Worm (Caenorhabditis elegans) whole organism, L1 larva: ENCODE results near the gene ZK688.12.

Source experiments
- C04F5.9 ChIP-seq: sonication (generic microtip); optimal IDR thresholded peaks from 2 replicates; lab custom pipeline; 2016; ENCODE audit warnings: missing genetic modification characterization, missing compliant biosample characterization
- C34B4.2 ChIP-seq: sonication (generic microtip); optimal IDR thresholded peaks from 2 replicates; lab custom pipeline; 2017; ENCODE audit warnings: mild to moderate bottlenecking, missing genetic modification characterization, missing compliant biosample characterization
- F16B12.6 ChIP-seq: fragments of 150-350 bp; optimal IDR thresholded peaks from 2 replicates; lab custom pipeline; 2014; ENCODE audit warnings: missing biosample characterization, missing genetic modification characterization
- Y116A8C.19 ChIP-seq: sonication (generic microtip); optimal IDR thresholded peaks from 2 replicates; lab custom pipeline; 2016; ENCODE audit warnings: missing compliant biosample characterization, missing genetic modification characterization, borderline replicate concordance
- blmp-1 ChIP-seq: fragments of 150-350 bp; optimal IDR thresholded peaks from 2 replicates; lab custom pipeline; 2014; ENCODE audit warnings: missing biosample characterization, missing genetic modification characterization
- ceh-8 ChIP-seq: fragments of 200-800 bp; sonication (Bioruptor generic); optimal IDR thresholded peaks from 2 replicates; lab custom pipeline; 2018; ENCODE audit warnings: mild to moderate bottlenecking, missing genetic modification characterization, moderate library complexity, missing compliant biosample characterization
- ceh-82 ChIP-seq, 3 experiments: fragments of 150-350 bp in 1 of 3; sonication (generic microtip) in 2 of 3; optimal IDR thresholded peaks; 2 replicates each; lab custom pipeline; 2014 to 2017; ENCODE audit warnings: missing biosample characterization in 3 of 3, missing genetic modification characterization in 3 of 3
- ceh-88 ChIP-seq: fragments of 200-800 bp; sonication (Bioruptor generic); IDR thresholded peaks from 2 replicates; pipeline ENCODE4 v1.3.6; 2022; ENCODE audit warnings: missing genetic modification characterization, missing compliant biosample characterization
- ceh-90 ChIP-seq: sonication (generic microtip); optimal IDR thresholded peaks from 2 replicates; lab custom pipeline; 2016; ENCODE audit warnings: missing genetic modification characterization, missing compliant biosample characterization
- ces-1 ChIP-seq: fragments of 150-350 bp; optimal IDR thresholded peaks from 2 replicates; lab custom pipeline; 2014; ENCODE audit warnings: missing biosample characterization, missing genetic modification reagents, missing genetic modification characterization
- dpl-1 ChIP-seq, 3 experiments: fragments of 150-350 bp in 2 of 3; sonication (generic microtip) in 1 of 3; optimal IDR thresholded peaks; 2 replicates each; lab custom pipeline; 2014 to 2017; ENCODE audit warnings: missing biosample characterization in 3 of 3, missing genetic modification characterization in 3 of 3, missing genetic modification reagents in 3 of 3
- dsc-1 ChIP-seq: sonication (generic microtip); optimal IDR thresholded peaks from 2 replicates; lab custom pipeline; 2016; ENCODE audit warnings: mild to moderate bottlenecking, missing genetic modification characterization, missing compliant biosample characterization
- efl-1 ChIP-seq, 4 experiments: fragments of 150-350 bp; optimal IDR thresholded peaks in 3 of 4; peaks in 1 of 4; 1 replicate in 1 of 4; 2 replicates in 3 of 4; lab custom pipeline; 2014; ENCODE audit warnings: missing biosample characterization in 2 of 4, missing genetic modification characterization in 2 of 4, missing genetic modification reagents in 2 of 4
- efl-3 ChIP-seq: fragments of 200-800 bp; sonication (Bioruptor generic); optimal IDR thresholded peaks from 2 replicates; lab custom pipeline; 2018; ENCODE audit warnings: mild to moderate bottlenecking, missing genetic modification characterization, missing compliant biosample characterization
- elt-3 ChIP-seq, 6 experiments: fragments of 150-350 bp in 1 of 6; sonication (generic microtip); optimal IDR thresholded peaks; 2 replicates each; lab custom pipeline; 2017 to 2018; ENCODE audit warnings: missing biosample characterization in 6 of 6, missing genetic modification characterization in 6 of 6, inconsistent platforms in 1 of 6
- fkh-8 ChIP-seq: sonication (generic microtip); optimal IDR thresholded peaks from 2 replicates; lab custom pipeline; 2016; ENCODE audit warnings: mild to moderate bottlenecking, missing genetic modification characterization, missing compliant biosample characterization
- hlh-17 ChIP-seq: fragments of 200-800 bp; sonication (Bioruptor generic); optimal IDR thresholded peaks from 2 replicates; lab custom pipeline; 2018; ENCODE audit warnings: missing genetic modification characterization, mild to moderate bottlenecking, missing compliant biosample characterization, moderate library complexity, borderline replicate concordance
- hpl-2 ChIP-seq: fragments of 150-350 bp; optimal IDR thresholded peaks from 2 replicates; lab custom pipeline; 2014; ENCODE audit warnings: missing biosample characterization, missing genetic modification reagents, missing genetic modification characterization
- irx-1 ChIP-seq: sonication (generic microtip); optimal IDR thresholded peaks from 2 replicates; lab custom pipeline; 2016; ENCODE audit warnings: missing genetic modification characterization, missing compliant biosample characterization
- jun-1 ChIP-seq: fragments of 150-350 bp; optimal IDR thresholded peaks from 2 replicates; lab custom pipeline; 2014; ENCODE audit warnings: missing biosample characterization, missing genetic modification reagents, missing genetic modification characterization
- lin-13 ChIP-seq: fragments of 150-350 bp; optimal IDR thresholded peaks from 2 replicates; lab custom pipeline; 2014; ENCODE audit warnings: missing biosample characterization, missing genetic modification reagents, missing genetic modification characterization
- lin-15B ChIP-seq: fragments of 150-350 bp; sonication (generic microtip); optimal IDR thresholded peaks from 3 replicates; lab custom pipeline; 2014; ENCODE audit warnings: missing biosample characterization, missing genetic modification characterization
- lin-35 ChIP-seq, 2 experiments: fragments of 150-350 bp; optimal IDR thresholded peaks; 2 replicates each; lab custom pipeline; 2014; ENCODE audit warnings: missing biosample characterization in 2 of 2, missing genetic modification characterization in 2 of 2, missing genetic modification reagents in 2 of 2
- lin-39 ChIP-seq: fragments of 150-350 bp; optimal IDR thresholded peaks from 2 replicates; lab custom pipeline; 2014; ENCODE audit warnings: missing biosample characterization, missing genetic modification reagents, missing genetic modification characterization
- lir-3 ChIP-seq: sonication (generic microtip); optimal IDR thresholded peaks from 2 replicates; lab custom pipeline; 2016; ENCODE audit warnings: mild to moderate bottlenecking, missing genetic modification characterization, moderate library complexity, missing compliant biosample characterization; ENCODE audit not compliant: poor library complexity
- lsy-2 ChIP-seq, 2 experiments: fragments of 150-350 bp; optimal IDR thresholded peaks; 2 replicates each; lab custom pipeline; 2014; ENCODE audit warnings: missing biosample characterization in 2 of 2, missing genetic modification characterization in 2 of 2
- mdl-1 ChIP-seq, 2 experiments: fragments of 150-350 bp; optimal IDR thresholded peaks; 2 replicates each; lab custom pipeline; 2014 to 2017; ENCODE audit warnings: missing biosample characterization in 2 of 2, missing genetic modification characterization in 2 of 2, inconsistent platforms in 1 of 2
- mef-2 ChIP-seq: fragments of 150-350 bp; optimal IDR thresholded peaks from 2 replicates; lab custom pipeline; 2014; ENCODE audit warnings: missing biosample characterization, missing genetic modification characterization
- mep-1 ChIP-seq: fragments of 150-350 bp; optimal IDR thresholded peaks from 2 replicates; lab custom pipeline; 2014; ENCODE audit warnings: missing biosample characterization, missing genetic modification characterization
- nhr-12 ChIP-seq: sonication (generic microtip); optimal IDR thresholded peaks from 2 replicates; lab custom pipeline; 2017; ENCODE audit warnings: missing biosample characterization, missing genetic modification characterization
- nhr-20 ChIP-seq: sonication (generic microtip); optimal IDR thresholded peaks from 2 replicates; lab custom pipeline; 2016; ENCODE audit warnings: mild to moderate bottlenecking, missing genetic modification characterization, missing compliant biosample characterization
- nhr-237 ChIP-seq: fragments of 150-350 bp; optimal IDR thresholded peaks from 2 replicates; lab custom pipeline; 2014; ENCODE audit warnings: missing biosample characterization, missing genetic modification characterization
- nhr-28 ChIP-seq: fragments of 150-350 bp; optimal IDR thresholded peaks from 2 replicates; lab custom pipeline; 2014; ENCODE audit warnings: missing biosample characterization, missing genetic modification characterization
- nhr-47 ChIP-seq: sonication (generic microtip); optimal IDR thresholded peaks from 2 replicates; lab custom pipeline; 2016; ENCODE audit warnings: mild to moderate bottlenecking, missing genetic modification characterization, moderate library complexity, missing compliant biosample characterization
- nhr-71 ChIP-seq: sonication (generic microtip); optimal IDR thresholded peaks from 2 replicates; lab custom pipeline; 2016; ENCODE audit warnings: mild to moderate bottlenecking, missing genetic modification characterization, moderate library complexity, missing compliant biosample characterization
- nhr-76 ChIP-seq: sonication (generic microtip); optimal IDR thresholded peaks from 2 replicates; lab custom pipeline; 2017; ENCODE audit warnings: missing biosample characterization, missing genetic modification characterization
- nhr-77 ChIP-seq: fragments of 150-350 bp; optimal IDR thresholded peaks from 2 replicates; lab custom pipeline; 2014; ENCODE audit warnings: missing biosample characterization, missing genetic modification characterization
- nhr-84 ChIP-seq: sonication (generic microtip); optimal IDR thresholded peaks from 2 replicates; lab custom pipeline; 2017; ENCODE audit warnings: missing biosample characterization, missing genetic modification characterization
- pag-3 ChIP-seq: sonication (generic microtip); optimal IDR thresholded peaks from 2 replicates; lab custom pipeline; 2017; ENCODE audit warnings: missing genetic modification characterization, mild to moderate bottlenecking, missing compliant biosample characterization, antibody characterized with exemption, borderline replicate concordance; ENCODE audit not compliant: insufficient read depth
- pax-3 ChIP-seq: fragments of 200-800 bp; sonication (Bioruptor generic); optimal IDR thresholded peaks from 2 replicates; lab custom pipeline; 2018; ENCODE audit warnings: mild to moderate bottlenecking, missing genetic modification characterization, moderate library complexity, missing compliant biosample characterization
- rnt-1 ChIP-seq: sonication (generic microtip); optimal IDR thresholded peaks from 2 replicates; lab custom pipeline; 2016; ENCODE audit warnings: mild to moderate bottlenecking, missing genetic modification characterization, moderate library complexity, missing compliant biosample characterization
- snpc-4 ChIP-seq: fragments of 150-350 bp; optimal IDR thresholded peaks from 2 replicates; lab custom pipeline; 2014; ENCODE audit warnings: missing biosample characterization, missing genetic modification characterization
- snu-23 ChIP-seq: sonication (generic microtip); optimal IDR thresholded peaks from 2 replicates; lab custom pipeline; 2016; ENCODE audit warnings: missing genetic modification characterization, missing compliant biosample characterization
- sox-4 ChIP-seq: sonication (generic microtip); optimal IDR thresholded peaks from 2 replicates; lab custom pipeline; 2016; ENCODE audit warnings: missing genetic modification characterization, missing compliant biosample characterization
- sptf-1 ChIP-seq: fragments of 150-350 bp; optimal IDR thresholded peaks from 2 replicates; lab custom pipeline; 2014; ENCODE audit warnings: missing biosample characterization, missing genetic modification characterization
- tbx-2 ChIP-seq: sonication (generic microtip); optimal IDR thresholded peaks from 2 replicates; lab custom pipeline; 2016; ENCODE audit warnings: missing genetic modification characterization, missing compliant biosample characterization
- unc-130 ChIP-seq: fragments of 150-350 bp; optimal IDR thresholded peaks from 2 replicates; lab custom pipeline; 2017; ENCODE audit warnings: missing biosample characterization, missing genetic modification characterization, inconsistent platforms
- unc-30 ChIP-seq: sonication (generic microtip); optimal IDR thresholded peaks from 2 replicates; lab custom pipeline; 2017; ENCODE audit warnings: missing biosample characterization, missing genetic modification characterization
- unc-62 ChIP-seq: fragments of 150-350 bp; optimal IDR thresholded peaks from 2 replicates; lab custom pipeline; 2014; ENCODE audit warnings: missing biosample characterization, missing genetic modification reagents, missing genetic modification characterization
- unc-98 ChIP-seq: fragments of 200-800 bp; sonication (Bioruptor generic); IDR thresholded peaks from 2 replicates; pipeline ENCODE4 v1.3.6; 2022; ENCODE audit warnings: missing genetic modification characterization, missing compliant biosample characterization
- vab-15 ChIP-seq: sonication (generic microtip); optimal IDR thresholded peaks from 2 replicates; lab custom pipeline; 2017; ENCODE audit warnings: missing genotype, mild to moderate bottlenecking, missing genetic modification characterization, missing compliant biosample characterization
- xbp-1 ChIP-seq: sonication (generic microtip); optimal IDR thresholded peaks from 2 replicates; lab custom pipeline; 2016; ENCODE audit warnings: missing genetic modification characterization, missing compliant biosample characterization

ZK688.12 gene

DNA sequence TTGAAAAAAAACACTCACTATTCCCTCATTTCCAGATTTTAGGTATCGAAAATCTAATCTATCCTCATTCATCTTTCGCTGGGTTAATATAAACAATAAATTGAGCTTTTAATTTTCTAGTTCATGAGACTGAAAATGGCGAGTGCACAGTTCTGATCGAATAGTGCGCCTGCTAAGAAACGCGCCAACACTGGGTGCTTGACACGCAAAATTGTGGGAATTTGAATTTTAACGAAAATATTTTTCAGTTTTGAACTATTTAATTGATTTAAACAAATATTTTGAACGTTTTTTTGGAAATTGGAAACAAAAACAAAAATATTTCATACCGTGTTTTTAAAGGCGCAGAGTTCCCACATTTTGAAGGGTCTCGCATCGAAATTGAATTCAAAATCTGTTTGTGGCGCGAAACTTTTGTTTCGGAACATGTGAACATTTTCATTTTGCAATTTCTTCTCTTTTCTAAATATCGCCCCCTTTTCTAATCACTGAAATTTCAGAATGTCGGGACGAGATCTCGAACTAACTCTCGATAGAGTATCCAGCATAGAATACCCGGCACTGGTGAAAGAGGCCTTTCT lies 15.3 kb upstream of the ZK688.12 start, which contains the start of the genes C29E4.13 and npp-15 (continued):
- TF ChIP-seq ceh-88 (GFP tag; lab: Robert Waterston, UW) (no peak), nhr-84 (tag; lab: Kevin White, UChicago) (no peak), elt-3 (tag; optimal IDR thresholded peaks at IDR 0.05; lab: Kevin White, UChicago) (no peak), snpc-4 (tag; lab: Kevin White, UChicago) (no peak), nhr-28 (no peak), fkh-8 (tag; lab: Kevin White, UChicago) (no peak), rnt-1 (peak; percentile 64), lir-3 (no peak), unc-62 (GFP tag; lab: Kevin White, UChicago) (no peak), nhr-47 (tag; lab: Kevin White, UChicago) (no peak), unc-130 (no peak), ceh-90 (tag; lab: Kevin White, UChicago) (no peak), C04F5.9 (no peak), jun-1 (tag; lab: Kevin White, UChicago) (no peak), lin-35 (GFP tag; optimal IDR thresholded peaks at IDR 0.05; lab: Kevin White, UChicago) (peak; percentile 74 to 87), ces-1 (no peak), F16B12.6 (tag; lab: Kevin White, UChicago) (peak; percentile 44), mdl-1 (tag; optimal IDR thresholded peaks at IDR 0.05; lab: Kevin White, UChicago) (peak in 1 of 2 experiments; percentile 17), blmp-1 (tag; lab: Kevin White, UChicago) (peak; percentile 33), pag-3 (no peak), dpl-1 (GFP tag; optimal IDR thresholded peaks at IDR 0.05; lab: Kevin White, UChicago) (peak; percentile 56 to 87 (median 83)), nhr-77 (no peak), ceh-8 (GFP tag; lab: Kevin White, UChicago) (no peak), nhr-20 (peak; percentile 51), unc-30 (tag; lab: Kevin White, UChicago) (no peak), unc-98 (GFP tag; lab: Robert Waterston, UW) (no peak), hpl-2 (GFP tag; lab: Kevin White, UChicago) (no peak), tbx-2 (tag; lab: Kevin White, UChicago) (no peak), lin-15B (tag; lab: Kevin White, UChicago) (peak; percentile 18), nhr-76 (tag; lab: Kevin White, UChicago) (no peak), mef-2 (no peak), sox-4 (tag; lab: Kevin White, UChicago) (no peak), nhr-71 (tag; lab: Kevin White, UChicago) (peak; percentile 53), snu-23 (GFP tag; lab: Kevin White, UChicago) (peak; percentile 63), xbp-1 (tag; lab: Kevin White, UChicago) (peak; percentile 39), lin-39 (tag; lab: Kevin White, UChicago) (peak; percentile 29), Y116A8C.19 (no peak), ceh-82 (tag; optimal IDR thresholded peaks at IDR 0.05; lab: Kevin White, UChicago) (peak in 1 of 3 experiments; percentile 35), efl-1 (optimal IDR thresholded peaks at IDR 0.05; lab: Kevin White, UChicago) (peak; percentile 64 to 81), efl-1 (GFP tag; optimal IDR thresholded peaks at IDR 0.05 in 1 of 2; lab: Kevin White, UChicago) (peak; percentile 83 to 98), C34B4.2 (no peak), efl-3 (GFP tag; lab: Kevin White, UChicago) (no peak), nhr-12 (tag; lab: Kevin White, UChicago) (no peak), nhr-237 (no peak), lin-13 (GFP tag; lab: Kevin White, UChicago) (no peak), hlh-17 (GFP tag; lab: Kevin White, UChicago) (no peak), mep-1 (peak; percentile 70), irx-1 (no peak), pax-3 (tag; lab: Kevin White, UChicago) (no peak), sptf-1 (tag; lab: Kevin White, UChicago) (no peak), vab-15 (tag; lab: Kevin White, UChicago) (no peak), dsc-1 (tag; lab: Kevin White, UChicago) (no peak), lsy-2 (tag; optimal IDR thresholded peaks at IDR 0.05; lab: Kevin White, UChicago) (peak; percentile 64 to 74)
